Fruit fly (Drosophila melanogaster): ENCODE measurements around the gene CG3097.

DNA sequence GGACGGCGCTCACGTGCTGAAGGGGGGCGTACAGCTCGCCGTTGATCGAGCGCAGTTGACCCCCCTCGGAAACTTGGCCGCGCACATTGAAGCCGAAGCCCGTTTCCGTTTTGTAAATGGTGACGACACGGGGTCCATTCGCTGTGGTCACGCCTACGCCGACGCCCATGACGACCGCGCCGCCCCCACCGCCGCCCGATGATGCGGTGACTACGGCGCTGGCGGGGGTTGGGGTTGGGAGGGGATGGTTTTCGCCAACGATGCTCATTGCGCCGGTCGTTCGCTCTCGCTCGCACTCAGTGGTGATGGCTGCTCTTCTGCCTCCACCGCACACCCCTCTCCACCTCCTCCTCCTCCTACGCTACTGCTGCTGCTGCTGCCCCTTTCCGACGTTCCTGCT lies 33.4 kb downstream of the CG3097 start:
- TF ChIP-seq CG8478 (optimal IDR thresholded peaks at IDR 0.05) = no peak
- TF ChIP-seq CTCF (optimal IDR thresholded peaks at IDR 0.05) = no peak

All from S2 (cell line).